Fruit fly (Drosophila melanogaster): ENCODE results near the gene Arpc3B.

The Arpc3B gene

DNA sequence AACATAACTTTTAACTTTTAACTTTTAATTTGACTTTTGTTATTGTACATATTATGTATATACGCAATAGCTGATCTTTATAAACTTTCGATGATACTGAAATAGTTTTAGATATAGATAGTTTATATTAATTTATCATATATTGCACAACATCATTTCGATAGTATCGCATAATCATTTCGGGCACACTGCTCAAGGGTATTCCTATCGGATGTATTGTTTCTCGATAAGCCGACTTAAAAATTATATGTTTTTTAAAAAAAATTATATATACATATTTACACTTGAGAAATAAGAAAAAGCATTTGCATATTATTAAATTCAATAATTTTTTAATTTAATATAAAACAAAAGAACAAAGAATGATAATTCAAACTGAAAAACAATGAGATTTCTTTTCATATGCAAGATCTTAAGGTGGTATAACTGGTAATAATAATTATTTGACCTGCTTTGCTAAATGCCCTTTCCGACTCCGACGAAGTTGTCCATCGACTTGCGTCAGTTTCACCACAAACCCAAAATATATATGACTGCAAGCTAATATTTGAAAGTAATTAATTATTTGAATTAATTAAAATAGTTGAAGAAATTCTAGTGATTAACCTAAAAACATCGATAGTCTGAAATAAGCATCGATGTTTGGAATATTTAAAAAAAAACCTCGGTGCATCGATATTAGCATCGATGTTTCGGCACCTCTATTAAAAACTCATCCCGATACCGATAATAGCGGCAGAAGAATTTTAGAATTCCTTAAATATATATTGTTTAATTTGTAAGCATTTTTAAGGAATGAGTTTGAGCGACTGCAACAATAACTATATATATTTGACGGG is 27.3 kb downstream of the Arpc3B start, which contains the start of gene CG4949 (continued):
- TF ChIP-seq eyg (GFP tag; optimal IDR thresholded peaks at IDR 0.05): no peak
- TF ChIP-seq NfI (GFP tag; optimal IDR thresholded peaks at IDR 0.05): peak; percentile 13
- TF ChIP-seq nau (GFP tag; optimal IDR thresholded peaks at IDR 0.05): no peak
- TF ChIP-seq hbn (GFP tag; IDR thresholded peaks at IDR 0.05; ENCODE audit: partially characterized antibody): peak; percentile 86
- no peak for TF ChIP-seq CG4617 (GFP tag; optimal IDR thresholded peaks at IDR 0.05; ENCODE audit: borderline replicate concordance)
- TF ChIP-seq CG31388 (GFP tag; optimal IDR thresholded peaks at IDR 0.05): no peak
- TF ChIP-seq Doc3 (GFP tag; IDR thresholded peaks at IDR 0.05; ENCODE audit: partially characterized antibody): peak; percentile 77
- TF ChIP-seq CG6254 (GFP tag; optimal IDR thresholded peaks at IDR 0.05): no peak
- TF ChIP-seq Sry-β (GFP tag; optimal IDR thresholded peaks at IDR 0.05): peak; percentile 7
- TF ChIP-seq CG2202 (tag; optimal IDR thresholded peaks at IDR 0.05): no peak
- TF ChIP-seq Xbp1 (GFP tag; optimal IDR thresholded peaks at IDR 0.05): peak; percentile 3
- TF ChIP-seq exex (tag; optimal IDR thresholded peaks at IDR 0.05): no peak
- no peak for TF ChIP-seq p53 (GFP tag; optimal IDR thresholded peaks at IDR 0.05)
- peak; percentile 85 for TF ChIP-seq knrl (GFP tag; IDR thresholded peaks at IDR 0.05; ENCODE audit: partially characterized antibody)
- TF ChIP-seq CG7556 (GFP tag; optimal IDR thresholded peaks at IDR 0.05): no peak
- no peak for TF ChIP-seq Six4 (GFP tag; optimal IDR thresholded peaks at IDR 0.05)
- TF ChIP-seq zfh1 (GFP tag; IDR thresholded peaks at IDR 0.05): no peak
- no peak for TF ChIP-seq sr (GFP tag; IDR thresholded peaks at IDR 0.05)
- no peak for TF ChIP-seq NK7.1 (GFP tag; optimal IDR thresholded peaks at IDR 0.05)
- TF ChIP-seq Poxn (GFP tag; IDR thresholded peaks at IDR 0.05): no peak
- no peak for TF ChIP-seq Max (GFP tag; optimal IDR thresholded peaks at IDR 0.05)
- peak in 1 of 2 experiments; percentile 46 for TF ChIP-seq Pdp1 (GFP tag; optimal IDR thresholded peaks at IDR 0.05)
- no peak for TF ChIP-seq en (GFP tag; optimal IDR thresholded peaks at IDR 0.05)
- TF ChIP-seq CG4404 (GFP tag; IDR thresholded peaks at IDR 0.05): no peak
- TF ChIP-seq Med (GFP tag): peak; percentile 51
- TF ChIP-seq Sry-δ (GFP tag; optimal IDR thresholded peaks at IDR 0.05): peak; percentile 74
- no peak for TF ChIP-seq CG15073 (GFP tag; optimal IDR thresholded peaks at IDR 0.05)
- peak; percentile 68 for TF ChIP-seq row (GFP tag; IDR thresholded peaks at IDR 0.05)
- no peak for TF ChIP-seq CG4707 (GFP tag; optimal IDR thresholded peaks at IDR 0.05)
- no peak for TF ChIP-seq mam (GFP tag; optimal IDR thresholded peaks at IDR 0.05)
- TF ChIP-seq CG7963 (GFP tag; IDR thresholded peaks at IDR 0.05; ENCODE audit: partially characterized antibody): peak; percentile 93
- peak; percentile 84 for TF ChIP-seq vnd (GFP tag; IDR thresholded peaks at IDR 0.05; ENCODE audit: partially characterized antibody)
- TF ChIP-seq HLH3B (GFP tag; IDR thresholded peaks at IDR 0.05): no peak
- TF ChIP-seq dmrt11E (tag; optimal IDR thresholded peaks at IDR 0.05): peak; percentile 6
- peak; percentile 91 for TF ChIP-seq Opbp (GFP tag; IDR thresholded peaks at IDR 0.05; ENCODE audit: partially characterized antibody)
- TF ChIP-seq CoRest (tag; optimal IDR thresholded peaks at IDR 0.05): peak; percentile 14
- peak; percentile 87 for TF ChIP-seq ato (GFP tag; IDR thresholded peaks at IDR 0.05; ENCODE audit: partially characterized antibody)
- peak; percentile 85 for TF ChIP-seq CG42726 (GFP tag; IDR thresholded peaks at IDR 0.05; ENCODE audit: partially characterized antibody)
- TF ChIP-seq CG16813 (GFP tag; IDR thresholded peaks at IDR 0.05; ENCODE audit: partially characterized antibody): peak; percentile 88
- TF ChIP-seq grau (tag; optimal IDR thresholded peaks at IDR 0.05): peak; percentile 21
- TF ChIP-seq CG2120 (GFP tag; optimal IDR thresholded peaks at IDR 0.05): no peak
- no peak for TF ChIP-seq MTF-1 (GFP tag; optimal IDR thresholded peaks at IDR 0.05; ENCODE audit: borderline replicate concordance)
- TF ChIP-seq CG2116 (GFP tag; optimal IDR thresholded peaks at IDR 0.05): peak; percentile 24
- TF ChIP-seq bbx (GFP tag; IDR thresholded peaks at IDR 0.05; ENCODE audit: partially characterized antibody): peak; percentile 90
- TF ChIP-seq CG2875 (GFP tag; optimal IDR thresholded peaks at IDR 0.05): no peak
- TF ChIP-seq nerfin-1 (tag; optimal IDR thresholded peaks at IDR 0.05): no peak
- no peak for TF ChIP-seq CG3163 (GFP tag; optimal IDR thresholded peaks at IDR 0.05)
- no peak for TF ChIP-seq z (GFP tag; IDR thresholded peaks at IDR 0.05)

Data from whole organism, embryonic.